Worm (Caenorhabditis elegans) whole organism, late embryonic: ENCODE results near the gene ZK829.1.

Experiments used
- nhr-11 ChIP-seq: fragments of 150-350 bp; optimal IDR thresholded peaks from 2 replicates; lab custom pipeline; 2014; ENCODE audit warnings: missing biosample characterization, missing genetic modification characterization
- nhr-232 ChIP-seq: sonication (generic microtip); optimal IDR thresholded peaks from 2 replicates; lab custom pipeline; 2016; ENCODE audit warnings: missing genetic modification characterization, missing compliant biosample characterization
- pha-4 ChIP-seq: fragments of 150-350 bp; optimal IDR thresholded peaks from 2 replicates; lab custom pipeline; 2018; ENCODE audit warnings: missing biosample characterization, missing genetic modification reagents, missing genetic modification characterization
- unc-55 ChIP-seq: sonication (generic microtip); optimal IDR thresholded peaks from 2 replicates; lab custom pipeline; 2017; ENCODE audit warnings: missing biosample characterization, missing genetic modification reagents, missing genetic modification characterization

DNA sequence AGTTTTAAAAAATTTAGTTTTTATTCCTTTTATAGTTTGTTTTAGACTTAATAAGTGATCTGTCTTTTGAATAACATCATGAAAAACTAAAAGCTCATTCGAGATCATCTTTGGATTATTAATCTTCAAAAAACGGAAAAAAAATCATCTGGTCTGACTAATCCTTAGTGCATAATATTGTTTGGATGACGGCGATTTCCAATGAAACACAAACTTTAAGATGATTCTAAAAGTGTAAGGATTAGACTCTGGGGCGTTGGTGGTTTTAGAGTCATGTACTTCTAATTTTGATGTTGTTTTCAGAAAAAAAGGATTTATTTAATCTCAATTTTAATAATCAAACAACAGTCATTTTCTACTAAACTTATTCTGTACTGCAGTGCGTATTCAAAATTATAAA lies 48.9 kb downstream of the ZK829.1 start:
- TF ChIP-seq pha-4 (tag; lab: Kevin White, UChicago): no peak
- no peak for TF ChIP-seq unc-55 (GFP tag; lab: Kevin White, UChicago)
- no peak for TF ChIP-seq nhr-11 (tag; lab: Kevin White, UChicago)
- no peak for TF ChIP-seq nhr-232 (tag; lab: Kevin White, UChicago)
